Worm (Caenorhabditis elegans) whole organism, L2 larva: ENCODE data around the gene set-4.

Experiments used
- F13H6.1 ChIP-seq: sonication (generic microtip); optimal IDR thresholded peaks from 2 replicates; lab custom pipeline; 2016; ENCODE audit warnings: missing genetic modification characterization, missing compliant biosample characterization
- R02D3.7 ChIP-seq: fragments of 150-350 bp; optimal IDR thresholded peaks from 2 replicates; lab custom pipeline; 2014; ENCODE audit warnings: missing biosample characterization, missing genetic modification characterization
- ZK546.5 ChIP-seq: sonication (generic microtip); optimal IDR thresholded peaks from 2 replicates; lab custom pipeline; 2017; ENCODE audit warnings: missing biosample characterization, missing genetic modification characterization
- alr-1 ChIP-seq: fragments of 150-350 bp; optimal IDR thresholded peaks from 2 replicates; lab custom pipeline; 2014; ENCODE audit warnings: missing biosample characterization, missing genetic modification characterization
- aly-2 ChIP-seq: fragments of 150-350 bp; optimal IDR thresholded peaks from 2 replicates; lab custom pipeline; 2014; ENCODE audit warnings: missing biosample characterization, missing genetic modification characterization
- ama-1 ChIP-seq: fragments of 150-350 bp; optimal IDR thresholded peaks from 2 replicates; lab custom pipeline; 2018; ENCODE audit warnings: inconsistent platforms
- blmp-1 ChIP-seq: sonication (generic microtip); optimal IDR thresholded peaks from 2 replicates; lab custom pipeline; 2017; ENCODE audit warnings: missing genetic modification characterization, mild to moderate bottlenecking, missing compliant biosample characterization, antibody characterized with exemption, moderate library complexity; ENCODE audit not compliant: insufficient read depth
- crh-2 ChIP-seq: sonication (generic microtip); optimal IDR thresholded peaks from 2 replicates; lab custom pipeline; 2017; ENCODE audit warnings: missing biosample characterization, missing genetic modification characterization
- dmd-4 ChIP-seq: sonication (generic microtip); optimal IDR thresholded peaks from 2 replicates; lab custom pipeline; 2017; ENCODE audit warnings: missing biosample characterization, missing genetic modification characterization
- egl-27 ChIP-seq: sonication (generic microtip); optimal IDR thresholded peaks from 3 replicates; lab custom pipeline; 2017; ENCODE audit warnings: missing biosample characterization, missing genetic modification reagents, missing genetic modification characterization
- elt-1 ChIP-seq: fragments of 150-350 bp; optimal IDR thresholded peaks from 2 replicates; lab custom pipeline; 2014; ENCODE audit warnings: missing biosample characterization, missing genetic modification characterization
- elt-3 ChIP-seq: sonication (generic microtip); optimal IDR thresholded peaks from 2 replicates; lab custom pipeline; 2017; ENCODE audit warnings: missing biosample characterization, missing genetic modification characterization
- fos-1 ChIP-seq: fragments of 150-350 bp; optimal IDR thresholded peaks from 2 replicates; lab custom pipeline; 2014; ENCODE audit warnings: missing biosample characterization, missing genetic modification characterization
- gmeb-1 ChIP-seq: fragments of 150-350 bp; optimal IDR thresholded peaks from 2 replicates; lab custom pipeline; 2014; ENCODE audit warnings: missing biosample characterization, missing genetic modification characterization
- lin-13 ChIP-seq: fragments of 150-350 bp; optimal IDR thresholded peaks from 2 replicates; lab custom pipeline; 2014; ENCODE audit warnings: missing biosample characterization, missing genetic modification reagents, missing genetic modification characterization
- lin-39 ChIP-seq: fragments of 150-350 bp; optimal IDR thresholded peaks from 2 replicates; lab custom pipeline; 2014; ENCODE audit warnings: missing biosample characterization, missing genetic modification reagents, missing genetic modification characterization
- lsy-2 ChIP-seq, 2 experiments: fragments of 150-350 bp in 1 of 2; sonication (generic microtip) in 1 of 2; optimal IDR thresholded peaks; 2 replicates each; lab custom pipeline; 2014 to 2017; ENCODE audit warnings: missing biosample characterization in 2 of 2, missing genetic modification characterization in 2 of 2
- mbf-1 ChIP-seq: sonication (generic microtip); optimal IDR thresholded peaks from 2 replicates; lab custom pipeline; 2017; ENCODE audit warnings: missing biosample characterization, missing genetic modification characterization
- nhr-10 ChIP-seq: sonication (generic microtip); optimal IDR thresholded peaks from 2 replicates; lab custom pipeline; 2017; ENCODE audit warnings: missing biosample characterization, missing genetic modification characterization
- nhr-11 ChIP-seq: fragments of 150-350 bp; optimal IDR thresholded peaks from 2 replicates; lab custom pipeline; 2014; ENCODE audit warnings: missing biosample characterization, missing genetic modification characterization
- nhr-129 ChIP-seq: fragments of 150-350 bp; optimal IDR thresholded peaks from 2 replicates; lab custom pipeline; 2014; ENCODE audit warnings: missing biosample characterization, missing genetic modification characterization
- nhr-25 ChIP-seq: fragments of 150-350 bp; sonication (generic microtip); optimal IDR thresholded peaks from 3 replicates; lab custom pipeline; 2014; ENCODE audit warnings: missing biosample characterization, missing genetic modification characterization
- peb-1 ChIP-seq: fragments of 150-350 bp; optimal IDR thresholded peaks from 2 replicates; lab custom pipeline; 2014; ENCODE audit warnings: missing biosample characterization, missing genetic modification characterization
- sem-4 ChIP-seq: fragments of 150-350 bp; optimal IDR thresholded peaks from 2 replicates; lab custom pipeline; 2014; ENCODE audit warnings: missing biosample characterization, missing genetic modification reagents, missing genetic modification characterization
- skn-1 ChIP-seq: sonication (generic microtip); optimal IDR thresholded peaks from 2 replicates; lab custom pipeline; 2017; ENCODE audit warnings: missing biosample characterization, missing genetic modification characterization
- sma-3 ChIP-seq: sonication (generic microtip); optimal IDR thresholded peaks from 2 replicates; lab custom pipeline; 2016; ENCODE audit warnings: missing genetic modification reagents, missing genetic modification characterization, missing compliant biosample characterization
- sma-9 ChIP-seq, 2 experiments: fragments of 150-350 bp in 1 of 2; sonication (generic microtip) in 1 of 2; optimal IDR thresholded peaks; 2 replicates each; lab custom pipeline; 2014 to 2016; ENCODE audit warnings: missing genetic modification characterization in 2 of 2, mild to moderate bottlenecking in 1 of 2, missing biosample characterization in 1 of 2, missing compliant biosample characterization in 1 of 2, missing genetic modification reagents in 1 of 2, moderate library complexity in 1 of 2
- snpc-4 ChIP-seq: fragments of 150-350 bp; optimal IDR thresholded peaks from 2 replicates; lab custom pipeline; 2014; ENCODE audit warnings: missing biosample characterization, missing genetic modification characterization
- unc-39 ChIP-seq: fragments of 150-350 bp; optimal IDR thresholded peaks from 2 replicates; lab custom pipeline; 2014; ENCODE audit warnings: missing biosample characterization, missing genetic modification characterization
- zag-1 ChIP-seq: fragments of 150-350 bp; optimal IDR thresholded peaks from 2 replicates; lab custom pipeline; 2014; ENCODE audit warnings: missing biosample characterization, missing genetic modification characterization
- ztf-1 ChIP-seq: fragments of 200-800 bp; sonication (Bioruptor generic); conservative IDR thresholded peaks from 2 replicates; pipeline ENCODE4 v1.3.6; 2022; ENCODE audit warnings: missing genetic modification characterization, missing compliant biosample characterization
- ztf-4 ChIP-seq: fragments of 150-350 bp; optimal IDR thresholded peaks from 2 replicates; lab custom pipeline; 2014; ENCODE audit warnings: missing biosample characterization, missing genetic modification characterization

Gene set-4

DNA sequence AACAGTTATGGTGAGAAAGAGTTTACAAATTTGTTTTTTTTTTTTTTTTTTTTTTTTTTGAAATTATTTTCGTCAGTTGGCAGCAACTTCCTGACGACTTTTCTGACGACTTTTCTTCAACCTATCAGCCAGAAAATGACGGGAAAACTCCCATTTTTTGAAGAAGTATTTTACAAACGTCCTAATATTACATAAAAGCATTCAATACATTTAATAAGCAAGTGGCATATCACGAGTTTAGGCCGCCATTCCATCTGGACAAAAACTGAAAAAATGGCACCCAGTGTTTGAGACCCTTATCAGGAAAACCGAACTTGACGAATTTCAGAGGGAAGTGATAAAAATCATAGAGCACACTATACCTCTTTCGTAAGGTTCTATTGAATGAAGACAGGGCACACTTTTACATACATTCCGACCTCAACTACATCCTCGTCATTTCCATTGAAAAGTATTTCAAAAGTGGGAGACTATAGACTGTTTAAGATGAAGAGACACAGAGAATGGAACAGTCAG lies 3.7 kb upstream of the set-4 start:
- peak; percentile 33 for TF ChIP-seq fos-1 (tag; lab: Kevin White, UChicago)
- no peak for TF ChIP-seq nhr-129 (tag; lab: Kevin White, UChicago)
- TF ChIP-seq crh-2, result no peak

ce11 chrII:6333887-6334286 lies 2.7 kb upstream of the set-4 start, which contains the start of gene ttc-39B:
TSS of gene ttc-39B (minus strand) at chrII:6333987.
- TF ChIP-seq unc-39 (no peak), nhr-11 (tag; lab: Kevin White, UChicago) (no peak), nhr-25 (tag; lab: Kevin White, UChicago) (no peak), nhr-129 (tag; lab: Kevin White, UChicago) (no peak), peb-1 (tag; lab: Kevin White, UChicago) (no peak), snpc-4 (no peak), ztf-1 (GFP tag; lab: Robert Waterston, UW) (no peak), ZK546.5 (tag; lab: Kevin White, UChicago) (no peak), lin-39 (no peak), sem-4 (tag; lab: Kevin White, UChicago) (no peak), gmeb-1 (tag; lab: Kevin White, UChicago) (no peak), lsy-2 (tag; optimal IDR thresholded peaks at IDR 0.05; lab: Kevin White, UChicago) (no peak), dmd-4 (tag; lab: Kevin White, UChicago) (no peak), lin-13 (no peak), ama-1 (lab: Kevin White, UChicago) (no peak), nhr-10 (tag; lab: Kevin White, UChicago) (no peak), R02D3.7 (tag; lab: Kevin White, UChicago) (no peak), skn-1 (no peak)

DNA sequence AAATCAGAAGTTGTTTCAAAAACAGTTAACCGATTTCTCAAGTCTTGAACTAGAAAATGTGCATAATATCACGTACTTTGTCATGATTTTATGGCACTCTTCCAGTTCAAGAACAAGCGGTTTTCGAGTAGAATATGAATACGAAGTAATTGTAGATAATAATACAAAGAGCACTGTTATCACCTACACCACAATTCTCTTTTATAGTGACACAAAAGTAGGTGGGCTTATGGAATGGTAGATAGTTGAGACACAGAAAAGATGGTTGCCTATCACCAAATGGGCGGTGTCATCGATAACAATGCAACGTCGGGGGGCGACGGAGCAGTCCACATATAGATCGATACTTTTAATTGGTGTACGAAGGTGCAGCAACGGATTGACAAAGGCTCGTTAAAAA lies 2.5 kb downstream of the set-4 start:
- peak; percentile 43 for TF ChIP-seq crh-2
- TF ChIP-seq sma-3 (GFP tag; lab: Kevin White, UChicago), result no peak
- no peak for TF ChIP-seq lin-39
- TF ChIP-seq sma-9 (GFP tag; optimal IDR thresholded peaks at IDR 0.05; lab: Kevin White, UChicago), result peak; percentile 17
- TF ChIP-seq sma-9 (tag; optimal IDR thresholded peaks at IDR 0.05; lab: Kevin White, UChicago), result no peak
- TF ChIP-seq fos-1 (tag; lab: Kevin White, UChicago), result peak; percentile 95
- peak; percentile 33 for TF ChIP-seq skn-1
- peak; percentile 43 for TF ChIP-seq gmeb-1 (tag; lab: Kevin White, UChicago)

DNA sequence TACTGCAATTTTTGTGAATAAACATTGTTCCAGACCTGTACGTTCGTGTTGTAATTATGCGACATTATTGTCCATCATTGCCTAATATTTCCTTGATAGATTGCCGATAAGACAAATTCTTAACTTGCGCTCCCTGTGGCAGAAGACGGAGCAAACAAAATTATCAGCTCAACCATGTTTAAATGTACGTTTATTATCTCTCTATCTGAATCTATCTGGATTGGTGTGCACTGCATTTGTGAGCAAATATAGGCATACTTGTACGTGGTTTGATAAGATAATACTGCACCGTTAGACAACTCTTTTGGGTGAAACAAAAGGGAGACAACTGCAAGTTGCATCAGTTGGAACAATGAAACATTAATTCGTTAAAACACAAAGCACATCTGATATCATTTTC lies 3.8 kb downstream of the set-4 start:
- TF ChIP-seq sma-9 (GFP tag; optimal IDR thresholded peaks at IDR 0.05; lab: Kevin White, UChicago) (peak; percentile 67), sma-9 (tag; optimal IDR thresholded peaks at IDR 0.05; lab: Kevin White, UChicago) (no peak), gmeb-1 (tag; lab: Kevin White, UChicago) (peak; percentile 24), egl-27 (tag; lab: Kevin White, UChicago) (no peak), snpc-4 (no peak), ztf-4 (tag; lab: Kevin White, UChicago) (no peak), fos-1 (tag; lab: Kevin White, UChicago) (peak; percentile 91), sma-3 (GFP tag; lab: Kevin White, UChicago) (peak; percentile 5), zag-1 (tag; lab: Kevin White, UChicago) (no peak), alr-1 (no peak), lin-39 (no peak), elt-1 (tag; lab: Kevin White, UChicago) (no peak), peb-1 (tag; lab: Kevin White, UChicago) (no peak), ama-1 (lab: Kevin White, UChicago) (no peak), nhr-10 (tag; lab: Kevin White, UChicago) (no peak), crh-2 (peak; percentile 70), elt-3 (tag; lab: Kevin White, UChicago) (no peak), aly-2 (tag; lab: Kevin White, UChicago) (no peak), mbf-1 (tag; lab: Kevin White, UChicago) (no peak), F13H6.1 (tag; lab: Kevin White, UChicago) (peak; percentile 57)

- TF ChIP-seq sma-3 (GFP tag; lab: Kevin White, UChicago) (peak; percentile 50), R02D3.7 (tag; lab: Kevin White, UChicago) (no peak), blmp-1 (tag; lab: Kevin White, UChicago) (no peak), lin-39 (no peak), sem-4 (tag; lab: Kevin White, UChicago) (no peak), fos-1 (tag; lab: Kevin White, UChicago) (peak; percentile 32), ztf-4 (tag; lab: Kevin White, UChicago) (no peak)
Observed at ce11 chrII:6324086-6324485, 7.1 kb downstream of the set-4 start, which contains the start of gene sma-6. TSS of gene sma-6 (plus strand) at chrII:6324484.
